Worm (Caenorhabditis elegans) whole organism, late embryonic: Measurements from ENCODE around the gene grl-12.

Experiments
- ceh-18 ChIP-seq: sonication (generic microtip); optimal IDR thresholded peaks from 2 replicates; lab custom pipeline; 2016; ENCODE audit warnings: missing genetic modification characterization, missing compliant biosample characterization
- ceh-34 ChIP-seq: sonication (generic microtip); optimal IDR thresholded peaks from 2 replicates; lab custom pipeline; 2016; ENCODE audit warnings: mild to moderate bottlenecking, missing genetic modification characterization, missing compliant biosample characterization

DNA sequence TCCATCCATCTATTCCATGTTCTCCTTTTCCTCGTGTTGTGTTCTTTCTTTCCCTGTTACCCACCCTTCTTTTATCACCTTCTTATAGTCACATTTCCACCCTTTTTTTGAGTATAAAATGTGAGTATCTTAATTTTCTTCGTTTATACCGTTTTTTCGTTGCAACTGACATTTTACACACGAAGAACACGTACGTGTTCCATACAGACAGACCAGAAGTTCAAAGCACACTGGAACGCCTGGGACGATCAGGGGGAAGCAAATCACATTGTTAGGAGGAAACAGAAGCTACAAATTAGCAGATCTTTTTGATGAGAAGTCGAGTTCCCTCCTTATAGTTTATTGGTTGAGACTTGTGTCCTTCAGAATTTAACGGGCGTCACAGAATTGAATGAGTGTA lies 21.1 kb downstream of the grl-12 start:
- TF ChIP-seq ceh-18 (tag; lab: Kevin White, UChicago) (no peak), ceh-34 (no peak)
